Worm (Caenorhabditis elegans): ENCODE data around the gene elb-1.

ce11 chrIII:11732943-11733342 lies 13.7 kb upstream of the elb-1 start:
- TF ChIP-seq tbx-2 (tag; optimal IDR thresholded peaks at IDR 0.05) (no peak), nfya-1 (tag; optimal IDR thresholded peaks at IDR 0.05; ENCODE audit: insufficient read depth) (no peak), elt-2 (tag; optimal IDR thresholded peaks at IDR 0.05) (no peak), snpc-4 (tag; optimal IDR thresholded peaks at IDR 0.05) (no peak)
